Fruit fly (Drosophila melanogaster) Kc167 (cell line): ENCODE data around the gene NaPi-III.
"Not testable (repeated sequence)": the region's sequence is repeated elsewhere in the genome, so short reads cannot be mapped to it uniquely, and the experiment has no call there.

Source experiments
- Myc ChIP-seq: fragments of >200 bp; optimal IDR thresholded peaks from 2 replicates; lab custom pipeline; 2017; ENCODE audit warnings: missing external identifiers
- Sin3A ChIP-seq: fragments of >200 bp; optimal IDR thresholded peaks from 2 replicates; lab custom pipeline; 2018; ENCODE audit warnings: missing external identifiers
- h ChIP-seq: fragments of >200 bp; optimal IDR thresholded peaks from 3 replicates; lab custom pipeline; 2018; ENCODE audit warnings: missing external identifiers
- insv ChIP-seq: fragments of >200 bp; optimal IDR thresholded peaks from 3 replicates; lab custom pipeline; 2018; ENCODE audit warnings: missing external identifiers
- psq ChIP-seq: fragments of >200 bp; optimal IDR thresholded peaks from 2 replicates; lab custom pipeline; 2017; ENCODE audit warnings: missing external identifiers
- ttk ChIP-seq: sonication (Bioruptor generic); optimal IDR thresholded peaks from 2 replicates; lab custom pipeline; 2017; ENCODE audit warnings: missing external identifiers

NaPi-III gene

dm6 chr3L:11117733-11118132, 5.4 kb upstream of the NaPi-III start:
- TF ChIP-seq Sin3A (no peak), psq (lab: Kevin White, UChicago) (no peak), Myc (lab: Kevin White, UChicago) (no peak), h (no peak), ttk (lab: Kevin White, UChicago) (no peak), insv (lab: Kevin White, UChicago) (no peak)

- TF ChIP-seq psq (lab: Kevin White, UChicago) (no peak), h (no peak), Sin3A (no peak), Myc (lab: Kevin White, UChicago) (no peak), insv (lab: Kevin White, UChicago) (no peak), ttk (lab: Kevin White, UChicago) (no peak)
These were observed 4.3 kb upstream of the NaPi-III start for dm6 chr3L:11118627-11119395.

- no peak for TF ChIP-seq psq (lab: Kevin White, UChicago)
- no peak for TF ChIP-seq Sin3A
- TF ChIP-seq Myc (lab: Kevin White, UChicago): no peak
- TF ChIP-seq h: no peak
- TF ChIP-seq insv (lab: Kevin White, UChicago): no peak
- TF ChIP-seq ttk (lab: Kevin White, UChicago): no peak
These were observed 3.7 kb upstream of the NaPi-III start for dm6 chr3L:11119396-11119900.

- no peak for TF ChIP-seq ttk (lab: Kevin White, UChicago)
- no peak for TF ChIP-seq psq (lab: Kevin White, UChicago)
These were observed 3.2 kb upstream of the NaPi-III start for dm6 chr3L:11119901-11120418.

dm6 chr3L:11120419-11120958, 2.7 kb upstream of the NaPi-III start, which contains the start of the genes FoxK and mRpL2:
Gene FoxK (minus strand): TSS chr3L:11120783.
Gene mRpL2 (plus strand): TSS chr3L:11120847.
- TF ChIP-seq psq (lab: Kevin White, UChicago) (no peak), h (no peak), Myc (lab: Kevin White, UChicago) (no peak), ttk (lab: Kevin White, UChicago) (no peak), insv (lab: Kevin White, UChicago) (no peak), Sin3A (no peak)

dm6 chr3L:11123598-11124284, 593 bp downstream of the NaPi-III start:
- TF ChIP-seq Sin3A: no peak
- TF ChIP-seq h: no peak

- no peak for TF ChIP-seq Myc (lab: Kevin White, UChicago)
- no peak for TF ChIP-seq psq (lab: Kevin White, UChicago)
- no peak for TF ChIP-seq Sin3A
These were observed 1.3 kb downstream of the NaPi-III start for dm6 chr3L:11124439-11124838.

- TF ChIP-seq psq (lab: Kevin White, UChicago) (no peak), Myc (lab: Kevin White, UChicago) (no peak), insv (lab: Kevin White, UChicago) (no peak), Sin3A (no peak), h (no peak), ttk (lab: Kevin White, UChicago) (no peak)
These were observed 1.7 kb downstream of the NaPi-III start for dm6 chr3L:11124841-11125240.

- TF ChIP-seq h (no peak), insv (lab: Kevin White, UChicago) (no peak), Sin3A (no peak), psq (lab: Kevin White, UChicago) (no peak), ttk (lab: Kevin White, UChicago) (no peak), Myc (lab: Kevin White, UChicago) (no peak)
These were observed 2.7 kb downstream of the NaPi-III start for dm6 chr3L:11125636-11126532.

dm6 chr3L:11130535-11130934, 7.4 kb downstream of the NaPi-III start, which contains the start of gene nol:
Gene nol (plus strand): TSS chr3L:11130835.
- no peak for TF ChIP-seq ttk (lab: Kevin White, UChicago)
- no peak for TF ChIP-seq Sin3A
- TF ChIP-seq h: no peak
- no peak for TF ChIP-seq Myc (lab: Kevin White, UChicago)
- no peak for TF ChIP-seq psq (lab: Kevin White, UChicago)
- no peak for TF ChIP-seq insv (lab: Kevin White, UChicago)

dm6 chr3L:11132055-11132454, 8.9 kb downstream of the NaPi-III start, which contains the start of gene CG32074:
Gene CG32074 (minus strand): TSS chr3L:11132322.
- TF ChIP-seq insv (lab: Kevin White, UChicago); h; Myc (lab: Kevin White, UChicago): not testable (repeated sequence)
